Fruit fly (Drosophila melanogaster): Measurements from ENCODE around the gene Sox21b.

The Sox21b gene

dm6 chr3L:14173325-14173724, 42.2 kb upstream of the Sox21b start (continued):
- peak; percentile 62 for TF ChIP-seq CG15479 (GFP tag; optimal IDR thresholded peaks at IDR 0.05)

- no peak for TF ChIP-seq bbx (GFP tag; IDR thresholded peaks at IDR 0.05; ENCODE audit: partially characterized antibody)
- TF ChIP-seq CG12155 (GFP tag; optimal IDR thresholded peaks at IDR 0.05), result no peak
- TF ChIP-seq pros (GFP tag; optimal IDR thresholded peaks at IDR 0.05), result peak; percentile 7
- no peak for TF ChIP-seq crc (GFP tag; optimal IDR thresholded peaks at IDR 0.05)
- no peak for TF ChIP-seq CG33213 (GFP tag; optimal IDR thresholded peaks at IDR 0.05)
- TF ChIP-seq CG13624 (GFP tag; optimal IDR thresholded peaks at IDR 0.05), result no peak
- TF ChIP-seq Dad (GFP tag; optimal IDR thresholded peaks at IDR 0.05), result no peak
- TF ChIP-seq CG3995 (GFP tag; optimal IDR thresholded peaks at IDR 0.05), result no peak
- peak; percentile 24 for TF ChIP-seq trem (tag; optimal IDR thresholded peaks at IDR 0.05)
- no peak for TF ChIP-seq CG12769 (tag; optimal IDR thresholded peaks at IDR 0.05)
- peak; percentile 20; the same call in 1 of the 3 replicates for TF ChIP-seq ci (GFP tag; IDR thresholded peaks at IDR 0.05)
- no peak for TF ChIP-seq CG31365 (tag; optimal IDR thresholded peaks at IDR 0.05)
- no peak for TF ChIP-seq her (GFP tag; optimal IDR thresholded peaks at IDR 0.05)
- no peak for TF ChIP-seq cwo (GFP tag; optimal IDR thresholded peaks at IDR 0.05)
- TF ChIP-seq CG18764 (GFP tag; optimal IDR thresholded peaks at IDR 0.05), result peak; percentile 7
- peak; percentile 31 for TF ChIP-seq Asciz (GFP tag; optimal IDR thresholded peaks at IDR 0.05)
- TF ChIP-seq CG31224 (GFP tag; IDR thresholded peaks at IDR 0.05), result no peak
- peak; percentile 48 for TF ChIP-seq CG8388 (GFP tag; optimal IDR thresholded peaks at IDR 0.05)
- no peak for TF ChIP-seq otp (GFP tag; IDR thresholded peaks at IDR 0.05)
- TF ChIP-seq exex (tag; optimal IDR thresholded peaks at IDR 0.05), result no peak
- TF ChIP-seq Fer1 (GFP tag; optimal IDR thresholded peaks at IDR 0.05), result peak; percentile 8
- TF ChIP-seq CG10979 (tag; optimal IDR thresholded peaks at IDR 0.05), result peak; percentile 74
- no peak for TF ChIP-seq slbo (GFP tag; IDR thresholded peaks at IDR 0.05)
- peak; percentile 4 for TF ChIP-seq Meics (GFP tag; optimal IDR thresholded peaks at IDR 0.05)
- TF ChIP-seq CG14014 (GFP tag; IDR thresholded peaks at IDR 0.05), result no peak
- TF ChIP-seq D (optimal IDR thresholded peaks at IDR 0.05), result no peak
- peak; percentile 88 for TF ChIP-seq D (GFP tag; optimal IDR thresholded peaks at IDR 0.05)
- no peak for TF ChIP-seq onecut (GFP tag; IDR thresholded peaks at IDR 0.05)
- peak; percentile 34 for TF ChIP-seq CG18476 (GFP tag; optimal IDR thresholded peaks at IDR 0.05)
- no peak for TF ChIP-seq knrl (GFP tag; IDR thresholded peaks at IDR 0.05; ENCODE audit: partially characterized antibody)
- TF ChIP-seq CG5180 (GFP tag; optimal IDR thresholded peaks at IDR 0.05), result peak; percentile 22
- no peak for TF ChIP-seq ken (GFP tag; IDR thresholded peaks at IDR 0.05)
- TF ChIP-seq CG15601 (tag; optimal IDR thresholded peaks at IDR 0.05), result peak; percentile 57
- no peak for TF ChIP-seq CG11696 (GFP tag; IDR thresholded peaks at IDR 0.05)
- TF ChIP-seq Nf-YB (GFP tag; optimal IDR thresholded peaks at IDR 0.05), result peak; percentile 76
- peak; percentile 49 for TF ChIP-seq Sox102F (GFP tag; optimal IDR thresholded peaks at IDR 0.05)
- TF ChIP-seq HLH54F (GFP tag; optimal IDR thresholded peaks at IDR 0.05), result peak; percentile 38
- TF ChIP-seq CG8924 (tag; optimal IDR thresholded peaks at IDR 0.05), result peak; percentile 63
- TF ChIP-seq CG15269 (tag; optimal IDR thresholded peaks at IDR 0.05), result peak; percentile 31
- TF ChIP-seq CG10267 (tag; optimal IDR thresholded peaks at IDR 0.05), result peak; percentile 56
- peak; percentile 60 for TF ChIP-seq D19A (tag; optimal IDR thresholded peaks at IDR 0.05)
- no peak for TF ChIP-seq Fer3 (tag; optimal IDR thresholded peaks at IDR 0.05)
- TF ChIP-seq CG10431 (GFP tag; optimal IDR thresholded peaks at IDR 0.05), result peak; percentile 11
- TF ChIP-seq CG8290 (GFP tag; optimal IDR thresholded peaks at IDR 0.05), result peak; percentile 0
- TF ChIP-seq CG8290 (tag; optimal IDR thresholded peaks at IDR 0.05), result no peak
- TF ChIP-seq CG12219 (GFP tag; optimal IDR thresholded peaks at IDR 0.05), result peak; percentile 76
- TF ChIP-seq Dfd (GFP tag; optimal IDR thresholded peaks at IDR 0.05), result no peak
Measured at dm6 chr3L:14172174-14172940, 41.2 kb upstream of the Sox21b start.
